Fruit fly (Drosophila melanogaster) whole organism, prepupa: ENCODE data around the gene squ.

Source experiments
- Blimp-1 ChIP-seq: fragments of 200-800 bp; sonication (Bioruptor generic); optimal IDR thresholded peaks from 3 replicates; lab custom pipeline; 2017; ENCODE audit warnings: missing biosample characterization, missing genetic modification characterization, mild to moderate bottlenecking, moderate library complexity, missing genetic modification reagents
- CG10631 ChIP-seq: fragments of 200-800 bp; sonication (Bioruptor generic); optimal IDR thresholded peaks from 2 replicates; lab custom pipeline; 2016; ENCODE audit warnings: missing biosample characterization, missing genetic modification characterization
- CG11294 ChIP-seq: fragments of 200-800 bp; sonication (Bioruptor generic); IDR thresholded peaks from 2 replicates; pipeline ENCODE4 v1.3.6; 2022; ENCODE audit warnings: missing biosample characterization, missing genetic modification characterization
- CG11762 ChIP-seq: fragments of 200-800 bp; sonication (Bioruptor generic); optimal IDR thresholded peaks from 3 replicates; lab custom pipeline; 2016; ENCODE audit warnings: missing biosample characterization, missing genetic modification characterization; ENCODE audit not compliant: insufficient read depth
- CG11902 ChIP-seq: fragments of 200-800 bp; sonication (Bioruptor generic); optimal IDR thresholded peaks from 3 replicates; lab custom pipeline; 2016; ENCODE audit warnings: missing biosample characterization, missing genetic modification characterization
- CG15336 ChIP-seq: fragments of 200-800 bp; sonication (Bioruptor generic); IDR thresholded peaks from 2 replicates; pipeline ENCODE4 v1.3.6; 2022; ENCODE audit warnings: missing biosample characterization, missing genetic modification characterization
- CG1621 ChIP-seq: fragments of 200-800 bp; sonication (Bioruptor generic); optimal IDR thresholded peaks from 3 replicates; lab custom pipeline; 2018; ENCODE audit warnings: missing biosample characterization, mild to moderate bottlenecking, missing genetic modification characterization
- CG16779 ChIP-seq: fragments of 200-800 bp; sonication (Bioruptor generic); optimal IDR thresholded peaks from 3 replicates; lab custom pipeline; 2017; ENCODE audit warnings: missing biosample characterization, mild to moderate bottlenecking, missing genetic modification characterization
- CG3032 ChIP-seq: fragments of 200-800 bp; optimal IDR thresholded peaks from 2 replicates; lab custom pipeline; 2019; ENCODE audit warnings: missing biosample characterization, mild to moderate bottlenecking, missing genetic modification characterization, moderate library complexity
- CG31627 ChIP-seq: fragments of 200-800 bp; sonication (Bioruptor generic); optimal IDR thresholded peaks from 3 replicates; lab custom pipeline; 2016; ENCODE audit warnings: missing biosample characterization, missing genetic modification characterization
- CG32006 ChIP-seq: fragments of 200-800 bp; sonication (Bioruptor generic); optimal IDR thresholded peaks from 3 replicates; lab custom pipeline; 2017; ENCODE audit warnings: missing biosample characterization, mild to moderate bottlenecking, missing genetic modification characterization
- CG34406 ChIP-seq: fragments of 200-800 bp; sonication (Bioruptor generic); optimal IDR thresholded peaks from 3 replicates; lab custom pipeline; 2016; ENCODE audit warnings: missing biosample characterization, missing genetic modification characterization
- CG3919 ChIP-seq: fragments of 200-800 bp; sonication (Bioruptor generic); optimal IDR thresholded peaks from 3 replicates; lab custom pipeline; 2016; ENCODE audit warnings: missing biosample characterization, missing genetic modification characterization
- CG4318 ChIP-seq: fragments of 200-800 bp; sonication (Bioruptor generic); optimal IDR thresholded peaks from 3 replicates; lab custom pipeline; 2017; ENCODE audit warnings: missing biosample characterization, mild to moderate bottlenecking, missing genetic modification characterization
- CG6163 ChIP-seq: fragments of 200-800 bp; sonication (Bioruptor generic); IDR thresholded peaks from 3 replicates; pipeline ENCODE4 v1.3.6; 2022; ENCODE audit warnings: missing biosample characterization, missing genetic modification characterization
- CG6276 ChIP-seq: fragments of 200-800 bp; sonication (Bioruptor generic); optimal IDR thresholded peaks from 2 replicates; lab custom pipeline; 2017; ENCODE audit warnings: missing biosample characterization, mild to moderate bottlenecking, missing genetic modification characterization
- CG6792 ChIP-seq: fragments of 200-800 bp; sonication (Bioruptor generic); optimal IDR thresholded peaks from 3 replicates; lab custom pipeline; 2016; ENCODE audit warnings: missing biosample characterization, missing genetic modification characterization
- CG6808 ChIP-seq: fragments of 200-800 bp; sonication (Bioruptor generic); optimal IDR thresholded peaks from 3 replicates; lab custom pipeline; 2017; ENCODE audit warnings: missing biosample characterization, missing genetic modification characterization, mild to moderate bottlenecking, moderate library complexity, missing genetic modification reagents
- CG6854 ChIP-seq: fragments of 200-800 bp; sonication (Bioruptor generic); optimal IDR thresholded peaks from 2 replicates; lab custom pipeline; 2017; ENCODE audit warnings: missing biosample characterization, mild to moderate bottlenecking, missing genetic modification characterization
- CG7368 ChIP-seq: fragments of 200-800 bp; sonication (Bioruptor generic); optimal IDR thresholded peaks from 3 replicates; lab custom pipeline; 2016; ENCODE audit warnings: missing biosample characterization, missing genetic modification characterization
- CG8119 ChIP-seq: fragments of 200-800 bp; sonication (Bioruptor generic); IDR thresholded peaks from 3 replicates; pipeline ENCODE4 v1.3.6; 2022; ENCODE audit warnings: missing biosample characterization, missing genetic modification characterization
- CG8319 ChIP-seq: fragments of 200-800 bp; sonication (Bioruptor generic); optimal IDR thresholded peaks from 3 replicates; lab custom pipeline; 2016; ENCODE audit warnings: missing biosample characterization, missing genetic modification characterization
- CG8632 ChIP-seq: fragments of 200-800 bp; sonication (Bioruptor generic); optimal IDR thresholded peaks from 3 replicates; lab custom pipeline; 2016; ENCODE audit warnings: missing biosample characterization, missing genetic modification characterization
- Eip78C ChIP-seq: fragments of 200-800 bp; sonication (Bioruptor generic); peaks from one replicate; lab custom pipeline; 2016; ENCODE audit warnings: missing biosample characterization, missing genetic modification characterization
- Ets21C ChIP-seq: fragments of 200-800 bp; sonication (Bioruptor generic); optimal IDR thresholded peaks from 3 replicates; lab custom pipeline; 2016; ENCODE audit warnings: missing biosample characterization, missing genetic modification characterization
- Hr38 ChIP-seq: sonication (Bioruptor generic); optimal IDR thresholded peaks from 2 replicates; lab custom pipeline; 2016; ENCODE audit warnings: missing biosample characterization, missing genetic modification characterization
- Hr39 ChIP-seq: fragments of 200-800 bp; sonication (Bioruptor generic); optimal IDR thresholded peaks from 2 replicates; lab custom pipeline; 2016; ENCODE audit warnings: missing biosample characterization, missing genetic modification characterization
- Hr4 ChIP-seq: fragments of 200-800 bp; sonication (Bioruptor generic); optimal IDR thresholded peaks from 3 replicates; lab custom pipeline; 2016; ENCODE audit warnings: missing biosample characterization, missing genetic modification characterization
- Lpt ChIP-seq: fragments of 200-800 bp; sonication (Bioruptor generic); optimal IDR thresholded peaks from 3 replicates; lab custom pipeline; 2016; ENCODE audit warnings: missing biosample characterization, missing genetic modification characterization
- Met ChIP-seq: fragments of 200-800 bp; sonication (Bioruptor generic); optimal IDR thresholded peaks from 3 replicates; lab custom pipeline; 2016; ENCODE audit warnings: missing biosample characterization, missing genetic modification characterization
- OdsH ChIP-seq: fragments of 200-800 bp; sonication (Bioruptor generic); optimal IDR thresholded peaks from 3 replicates; lab custom pipeline; 2016; ENCODE audit warnings: missing biosample characterization, missing genetic modification characterization
- Smox ChIP-seq: fragments of 200-800 bp; sonication (Bioruptor generic); optimal IDR thresholded peaks from 3 replicates; lab custom pipeline; 2016; ENCODE audit warnings: missing biosample characterization, missing genetic modification characterization
- Sox102F ChIP-seq: fragments of 200-800 bp; sonication (Bioruptor generic); optimal IDR thresholded peaks from 2 replicates; lab custom pipeline; 2016; ENCODE audit warnings: missing biosample characterization, mild to moderate bottlenecking, missing genetic modification characterization
- Sox14 ChIP-seq: fragments of 200-800 bp; sonication (Bioruptor generic); optimal IDR thresholded peaks from 3 replicates; lab custom pipeline; 2016; ENCODE audit warnings: missing biosample characterization, missing genetic modification characterization
- Sox15 ChIP-seq: fragments of 200-800 bp; sonication (Bioruptor generic); optimal IDR thresholded peaks from 3 replicates; lab custom pipeline; 2016; ENCODE audit warnings: missing biosample characterization, missing genetic modification characterization
- achi ChIP-seq: fragments of 200-800 bp; sonication (Bioruptor generic); optimal IDR thresholded peaks from 3 replicates; lab custom pipeline; 2016; ENCODE audit warnings: missing biosample characterization, missing genetic modification characterization
- acj6 ChIP-seq: fragments of 200-800 bp; sonication (Bioruptor generic); optimal IDR thresholded peaks from 3 replicates; lab custom pipeline; 2016; ENCODE audit warnings: missing biosample characterization, missing genetic modification characterization
- cyc ChIP-seq: fragments of 200-800 bp; sonication (Bioruptor generic); optimal IDR thresholded peaks from 3 replicates; lab custom pipeline; 2016; ENCODE audit warnings: missing biosample characterization, missing genetic modification characterization
- dac ChIP-seq: fragments of 200-800 bp; sonication (Bioruptor generic); optimal IDR thresholded peaks from 2 replicates; lab custom pipeline; 2017; ENCODE audit warnings: missing biosample characterization, mild to moderate bottlenecking, missing genetic modification characterization
- dsx ChIP-seq: fragments of 200-800 bp; optimal IDR thresholded peaks from 3 replicates; lab custom pipeline; 2019; ENCODE audit warnings: missing biosample characterization, mild to moderate bottlenecking, missing genetic modification characterization, moderate library complexity; ENCODE audit not compliant: poor library complexity, severe bottlenecking
- esn ChIP-seq: fragments of 200-800 bp; sonication (Bioruptor generic); optimal IDR thresholded peaks from 2 replicates; lab custom pipeline; 2016; ENCODE audit warnings: missing biosample characterization, mild to moderate bottlenecking, missing genetic modification characterization, moderate library complexity
- fd85E ChIP-seq: fragments of 200-800 bp; sonication (Bioruptor generic); optimal IDR thresholded peaks from 3 replicates; lab custom pipeline; 2016; ENCODE audit warnings: missing biosample characterization, missing genetic modification characterization
- fkh ChIP-seq: fragments of 200-800 bp; sonication (Bioruptor generic); optimal IDR thresholded peaks from 3 replicates; lab custom pipeline; 2017; ENCODE audit warnings: missing biosample characterization, mild to moderate bottlenecking, missing genetic modification characterization, moderate library complexity
- lz ChIP-seq: fragments of 200-800 bp; sonication (Bioruptor generic); optimal IDR thresholded peaks from 3 replicates; lab custom pipeline; 2016; ENCODE audit warnings: missing biosample characterization, missing genetic modification characterization
- net ChIP-seq: fragments of 200-800 bp; sonication (Bioruptor generic); optimal IDR thresholded peaks from 3 replicates; lab custom pipeline; 2016; ENCODE audit warnings: missing biosample characterization, missing genetic modification characterization
- pdm3 ChIP-seq: fragments of 200-800 bp; sonication (Bioruptor generic); optimal IDR thresholded peaks from 3 replicates; lab custom pipeline; 2016; ENCODE audit warnings: missing biosample characterization, missing genetic modification characterization
- salr ChIP-seq, 2 experiments: fragments of 200-800 bp; sonication (Bioruptor generic); optimal IDR thresholded peaks; 3 replicates each; lab custom pipeline; 2016 to 2018; ENCODE audit warnings: missing biosample characterization in 2 of 2, missing genetic modification characterization in 2 of 2, mild to moderate bottlenecking in 1 of 2
- spab ChIP-seq: fragments of 200-800 bp; sonication (Bioruptor generic); optimal IDR thresholded peaks from 2 replicates; lab custom pipeline; 2017; ENCODE audit warnings: missing biosample characterization, mild to moderate bottlenecking, missing genetic modification characterization, missing genetic modification reagents
- ss ChIP-seq, 2 experiments: fragments of 200-800 bp; sonication (Bioruptor generic); optimal IDR thresholded peaks; 2 replicates in 1 of 2; 3 replicates in 1 of 2; lab custom pipeline; 2017 to 2018; ENCODE audit warnings: mild to moderate bottlenecking in 2 of 2, missing biosample characterization in 2 of 2, missing genetic modification characterization in 2 of 2, moderate library complexity in 1 of 2
- svp ChIP-seq: fragments of 200-800 bp; sonication (Bioruptor generic); peaks from one replicate; lab custom pipeline; 2016; ENCODE audit warnings: missing biosample characterization, missing genetic modification characterization
- topi ChIP-seq: fragments of 200-800 bp; sonication (Bioruptor generic); optimal IDR thresholded peaks from 3 replicates; lab custom pipeline; 2016; ENCODE audit warnings: missing biosample characterization, missing genetic modification characterization
- vri ChIP-seq: fragments of 200-800 bp; sonication (Bioruptor generic); optimal IDR thresholded peaks from 3 replicates; lab custom pipeline; 2016; ENCODE audit warnings: missing biosample characterization, mild to moderate bottlenecking, missing genetic modification characterization

squ gene

DNA sequence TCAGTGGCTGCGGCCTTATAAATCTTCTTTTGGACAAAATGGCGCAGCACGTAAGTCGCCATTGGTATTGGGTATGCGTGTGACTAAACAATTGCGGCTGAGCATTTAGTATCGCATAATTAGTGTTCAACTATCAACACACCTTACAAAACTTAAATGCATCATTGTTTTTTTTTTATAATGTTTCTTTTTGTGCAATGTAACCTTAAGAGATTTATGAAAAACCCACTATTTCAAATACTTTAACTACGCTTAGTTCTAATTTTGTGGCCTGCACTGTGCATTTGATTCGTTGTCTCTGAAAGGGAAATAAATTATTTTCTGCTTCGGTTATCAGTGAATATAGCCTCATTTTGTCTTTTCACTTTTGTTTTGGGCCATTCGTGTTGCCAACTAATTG lies 35.9 kb upstream of the squ start:
- TF ChIP-seq CG31627 = peak; percentile 78
- TF ChIP-seq CG6276 = peak; percentile 57
- TF ChIP-seq pdm3 (GFP tag; lab: Kevin White, UChicago) = peak; percentile 70
- TF ChIP-seq cyc (GFP tag; lab: Kevin White, UChicago) = peak; percentile 54
- peak; percentile 54 for TF ChIP-seq vri (GFP tag; lab: Kevin White, UChicago)
- no peak for TF ChIP-seq Hr38
- TF ChIP-seq fd85E (GFP tag; lab: Kevin White, UChicago) = no peak
- peak; percentile 49 for TF ChIP-seq spab (GFP tag; lab: Kevin White, UChicago)
- peak; percentile 71 for TF ChIP-seq Sox102F
- peak; percentile 59 for TF ChIP-seq CG8632 (GFP tag; lab: Kevin White, UChicago)
- TF ChIP-seq Blimp-1 (GFP tag; lab: Kevin White, UChicago) = peak; percentile 43
- peak; percentile 60 for TF ChIP-seq lz (GFP tag; lab: Kevin White, UChicago)
- TF ChIP-seq CG1621 (tag; lab: Kevin White, UChicago) = peak; percentile 38
- TF ChIP-seq CG16779 (tag; lab: Kevin White, UChicago) = no peak
- no peak for TF ChIP-seq fkh
- peak; percentile 67 for TF ChIP-seq CG6792 (GFP tag; lab: Kevin White, UChicago)
- peak; percentile 53 for TF ChIP-seq Smox
- peak; percentile 86 for TF ChIP-seq Eip78C
- TF ChIP-seq acj6 (GFP tag; lab: Kevin White, UChicago) = peak; percentile 67
- TF ChIP-seq dac = peak; percentile 3
- peak; percentile 33 for TF ChIP-seq CG3032 (tag; lab: Kevin White, UChicago)
- TF ChIP-seq Ets21C = peak; percentile 55
- TF ChIP-seq CG11902 (GFP tag; lab: Kevin White, UChicago) = peak; percentile 43
- TF ChIP-seq achi = peak; percentile 60
- TF ChIP-seq ss (GFP tag; optimal IDR thresholded peaks at IDR 0.05; lab: Kevin White, UChicago) = peak in 1 of 2 experiments; percentile 7
- peak; percentile 62 for TF ChIP-seq CG6163 (GFP tag; lab: Robert Waterston, UW)
- peak; percentile 18 for TF ChIP-seq CG4318
- peak; percentile 32 for TF ChIP-seq CG10631 (GFP tag; lab: Kevin White, UChicago)
- TF ChIP-seq Hr39 (GFP tag; lab: Kevin White, UChicago) = peak; percentile 73
- TF ChIP-seq Sox14 (GFP tag; lab: Kevin White, UChicago) = peak; percentile 62
- peak; percentile 47 for TF ChIP-seq CG11762 (GFP tag; lab: Kevin White, UChicago)
- TF ChIP-seq CG11294 (GFP tag; lab: Robert Waterston, UW) = no peak
- peak; percentile 71 for TF ChIP-seq CG32006
- peak; percentile 42 for TF ChIP-seq Sox15
- TF ChIP-seq CG15336 (GFP tag; lab: Robert Waterston, UW) = peak; percentile 74
- TF ChIP-seq Met (GFP tag; lab: Kevin White, UChicago) = peak; percentile 82
- peak; percentile 59 for TF ChIP-seq CG34406 (GFP tag; lab: Kevin White, UChicago)
- peak; percentile 77; the same call in 2 of the 3 replicates for TF ChIP-seq CG8119 (GFP tag; lab: Robert Waterston, UW)
- peak; percentile 46 for TF ChIP-seq Hr4 (GFP tag; lab: Kevin White, UChicago)
- peak; percentile 67 for TF ChIP-seq OdsH
- peak; percentile 64 for TF ChIP-seq CG3919
- TF ChIP-seq Lpt (GFP tag; lab: Kevin White, UChicago) = peak; percentile 46
- TF ChIP-seq svp (GFP tag; lab: Kevin White, UChicago) = peak; percentile 79
- peak; percentile 37 for TF ChIP-seq CG8319 (GFP tag; lab: Kevin White, UChicago)
- peak; percentile 31 for TF ChIP-seq CG7368 (GFP tag; lab: Kevin White, UChicago)
- TF ChIP-seq CG6808 (GFP tag; lab: Kevin White, UChicago) = peak; percentile 31
- TF ChIP-seq CG6854 (GFP tag; lab: Kevin White, UChicago) = peak; percentile 8
- peak; percentile 3 for TF ChIP-seq net (GFP tag; lab: Kevin White, UChicago)
- no peak for TF ChIP-seq dsx (GFP tag; lab: Kevin White, UChicago)
- TF ChIP-seq topi (GFP tag; lab: Kevin White, UChicago) = peak; percentile 55
- TF ChIP-seq esn (GFP tag; lab: Kevin White, UChicago) = peak; percentile 80
- TF ChIP-seq salr (GFP tag; optimal IDR thresholded peaks at IDR 0.05; lab: Kevin White, UChicago) = peak in 1 of 2 experiments; percentile 29
